Worm (Caenorhabditis elegans) whole organism, L4 larva: ENCODE measurements around the gene slc-17.9.

Source experiments
- F26F4.8 ChIP-seq: fragments of 200-800 bp; sonication (Bioruptor generic); conservative IDR thresholded peaks from 2 replicates; pipeline ENCODE4 v1.3.6; 2022; ENCODE audit warnings: missing genetic modification characterization, missing compliant biosample characterization
- T26A8.4 ChIP-seq: fragments of 200-800 bp; sonication (Bioruptor generic); IDR thresholded peaks from 2 replicates; pipeline ENCODE4 v1.3.6; 2022; ENCODE audit warnings: missing genetic modification characterization, missing compliant biosample characterization
- Y48G9A.11 ChIP-seq: fragments of 200-800 bp; sonication (Bioruptor generic); IDR thresholded peaks from 2 replicates; pipeline ENCODE4 v1.3.6; 2022; ENCODE audit warnings: missing genetic modification reagents, missing genetic modification characterization, missing compliant biosample characterization
- aha-1 ChIP-seq: fragments of 150-350 bp; peaks from one replicate; lab custom pipeline; 2014; ENCODE audit warnings: missing biosample characterization, missing genetic modification characterization
- ceh-44 ChIP-seq: fragments of 200-800 bp; sonication (Bioruptor generic); IDR thresholded peaks from 2 replicates; pipeline ENCODE4 v1.3.6; 2022; ENCODE audit warnings: missing genetic modification reagents, missing genetic modification characterization, missing compliant biosample characterization
- ceh-62 ChIP-seq: sonication (generic microtip); optimal IDR thresholded peaks from 2 replicates; lab custom pipeline; 2017; ENCODE audit warnings: missing biosample characterization, missing genetic modification characterization
- cey-2 ChIP-seq: sonication (generic microtip); optimal IDR thresholded peaks from 3 replicates; lab custom pipeline; 2017; ENCODE audit warnings: missing genetic modification characterization, mild to moderate bottlenecking, missing compliant biosample characterization, antibody characterized with exemption, borderline replicate concordance; ENCODE audit not compliant: insufficient read depth
- daf-16 ChIP-seq, 3 experiments: sonication (generic microtip); optimal IDR thresholded peaks; 2 replicates each; lab custom pipeline; 2016 to 2017; ENCODE audit warnings: missing genetic modification characterization in 3 of 3, missing genetic modification reagents in 3 of 3, mild to moderate bottlenecking in 2 of 3, missing compliant biosample characterization in 2 of 3, missing biosample characterization in 1 of 3, moderate library complexity in 1 of 3
- daf-19 ChIP-seq: fragments of 200-800 bp; sonication (Bioruptor generic); conservative IDR thresholded peaks from 2 replicates; pipeline ENCODE4 v1.3.6; 2022; ENCODE audit warnings: missing genetic modification characterization, missing compliant biosample characterization
- dmd-6 ChIP-seq: fragments of 200-800 bp; sonication (Bioruptor generic); IDR thresholded peaks from 2 replicates; pipeline ENCODE4 v1.3.6; 2022; ENCODE audit warnings: missing genetic modification reagents, missing genetic modification characterization, missing compliant biosample characterization
- dve-1 ChIP-seq: sonication (generic microtip); optimal IDR thresholded peaks from 2 replicates; lab custom pipeline; 2017; ENCODE audit warnings: antibody characterized with exemption, mild to moderate bottlenecking, missing genetic modification characterization, missing compliant biosample characterization; ENCODE audit not compliant: insufficient read depth
- hif-1 ChIP-seq, 2 experiments: sonication (generic microtip); optimal IDR thresholded peaks; 2 replicates each; lab custom pipeline; 2016 to 2017; ENCODE audit warnings: missing compliant biosample characterization in 2 of 2, missing genetic modification characterization in 2 of 2, missing genetic modification reagents in 2 of 2, missing genotype in 2 of 2, mild to moderate bottlenecking in 1 of 2
- hlh-11 ChIP-seq: fragments of 200-800 bp; sonication (Bioruptor generic); optimal IDR thresholded peaks from 2 replicates; lab custom pipeline; 2018; ENCODE audit warnings: mild to moderate bottlenecking, missing genetic modification characterization, missing compliant biosample characterization
- hlh-30 ChIP-seq: sonication (generic microtip); optimal IDR thresholded peaks from 2 replicates; lab custom pipeline; 2017; ENCODE audit warnings: antibody characterized with exemption, mild to moderate bottlenecking, missing genetic modification characterization, missing compliant biosample characterization; ENCODE audit not compliant: insufficient read depth
- hmg-1.1 ChIP-seq: fragments of 200-800 bp; sonication (Bioruptor generic); IDR thresholded peaks from 2 replicates; pipeline ENCODE4 v1.3.6; 2022; ENCODE audit warnings: missing genetic modification reagents, missing genetic modification characterization, missing compliant biosample characterization
- lim-7 ChIP-seq: fragments of 200-800 bp; sonication (Bioruptor generic); IDR thresholded peaks from 2 replicates; pipeline ENCODE4 v1.3.6; 2022; ENCODE audit warnings: missing genetic modification characterization, missing compliant biosample characterization
- lin-15B ChIP-seq: fragments of 150-350 bp; sonication (generic microtip); optimal IDR thresholded peaks from 3 replicates; lab custom pipeline; 2014; ENCODE audit warnings: missing biosample characterization, missing genetic modification characterization
- lin-38 ChIP-seq: fragments of 200-800 bp; sonication (Bioruptor generic); IDR thresholded peaks from 2 replicates; pipeline ENCODE4 v1.3.6; 2022; ENCODE audit warnings: missing genetic modification reagents, missing genetic modification characterization, missing compliant biosample characterization
- madf-5 ChIP-seq, 2 experiments: fragments of 200-800 bp; sonication (Bioruptor generic); IDR thresholded peaks; 2 replicates each; pipeline ENCODE4 v1.3.6; 2022; ENCODE audit warnings: missing compliant biosample characterization in 2 of 2, missing genetic modification characterization in 2 of 2
- mes-2 ChIP-seq: sonication (generic microtip); optimal IDR thresholded peaks from 2 replicates; lab custom pipeline; 2016; ENCODE audit warnings: missing genotype, mild to moderate bottlenecking, missing genetic modification characterization, missing compliant biosample characterization; ENCODE audit not compliant: poor library complexity, severe bottlenecking
- mxl-3 ChIP-seq: fragments of 200-800 bp; sonication (Bioruptor generic); optimal IDR thresholded peaks from 2 replicates; lab custom pipeline; 2018; ENCODE audit warnings: mild to moderate bottlenecking, missing genetic modification characterization, missing compliant biosample characterization
- nhr-10 ChIP-seq: fragments of 150-350 bp; optimal IDR thresholded peaks from 2 replicates; lab custom pipeline; 2014; ENCODE audit warnings: missing biosample characterization, missing genetic modification characterization
- nhr-111 ChIP-seq: fragments of 200-800 bp; sonication (Bioruptor generic); optimal IDR thresholded peaks from 2 replicates; lab custom pipeline; 2018; ENCODE audit warnings: mild to moderate bottlenecking, missing genetic modification characterization, missing compliant biosample characterization
- nhr-28 ChIP-seq: fragments of 150-350 bp; optimal IDR thresholded peaks from 2 replicates; lab custom pipeline; 2014; ENCODE audit warnings: missing biosample characterization, missing genetic modification characterization
- nhr-6 ChIP-seq: fragments of 150-350 bp; optimal IDR thresholded peaks from 2 replicates; lab custom pipeline; 2014; ENCODE audit warnings: missing biosample characterization, missing genetic modification characterization
- nhr-77 ChIP-seq: fragments of 150-350 bp; optimal IDR thresholded peaks from 2 replicates; lab custom pipeline; 2014; ENCODE audit warnings: missing biosample characterization, missing genetic modification characterization
- pha-4 ChIP-seq, 2 experiments: fragments of 150-350 bp in 1 of 2; fragments of 200-800 bp in 1 of 2; sonication (Bioruptor generic) in 1 of 2; IDR thresholded peaks in 1 of 2; optimal IDR thresholded peaks in 1 of 2; 2 replicates each; pipeline versions ENCODE4 v1.3.6 to Lab custom; 2014 to 2022; ENCODE audit warnings: missing genetic modification characterization in 2 of 2, missing genetic modification reagents in 2 of 2, missing biosample characterization in 1 of 2, missing compliant biosample characterization in 1 of 2
- pqm-1 ChIP-seq: sonication (generic microtip); optimal IDR thresholded peaks from 2 replicates; lab custom pipeline; 2017; ENCODE audit warnings: missing biosample characterization, missing genetic modification characterization
- sdz-12 ChIP-seq: fragments of 200-800 bp; sonication (Bioruptor generic); optimal IDR thresholded peaks from 2 replicates; lab custom pipeline; 2018; ENCODE audit warnings: mild to moderate bottlenecking, missing genetic modification characterization, missing compliant biosample characterization
- set-16 ChIP-seq: fragments of 200-800 bp; sonication (Bioruptor generic); IDR thresholded peaks from 2 replicates; pipeline ENCODE4 v1.3.6; 2022; ENCODE audit warnings: missing genetic modification reagents, missing genetic modification characterization, missing compliant biosample characterization
- snpc-1.2 ChIP-seq: fragments of 200-800 bp; sonication (Bioruptor generic); IDR thresholded peaks from 2 replicates; pipeline ENCODE4 v1.3.6; 2022; ENCODE audit warnings: missing genetic modification reagents, missing genetic modification characterization, missing compliant biosample characterization
- spr-3 ChIP-seq: fragments of 200-800 bp; sonication (Bioruptor generic); optimal IDR thresholded peaks from 2 replicates; lab custom pipeline; 2018; ENCODE audit warnings: mild to moderate bottlenecking, missing genetic modification characterization, missing compliant biosample characterization
- tra-1 ChIP-seq: fragments of 200-800 bp; sonication (Bioruptor generic); IDR thresholded peaks from 2 replicates; pipeline ENCODE4 v1.3.6; 2022; ENCODE audit warnings: missing genetic modification reagents, missing genetic modification characterization, missing compliant biosample characterization
- unc-130 ChIP-seq: sonication (generic microtip); optimal IDR thresholded peaks from 2 replicates; lab custom pipeline; 2016; ENCODE audit warnings: missing genetic modification reagents, missing genetic modification characterization, missing compliant biosample characterization
- zag-1 ChIP-seq: fragments of 150-350 bp; optimal IDR thresholded peaks from 2 replicates; lab custom pipeline; 2014; ENCODE audit warnings: missing biosample characterization, missing genetic modification characterization
- zfp-2 ChIP-seq: sonication (generic microtip); optimal IDR thresholded peaks from 2 replicates; lab custom pipeline; 2016; ENCODE audit warnings: mild to moderate bottlenecking, missing genetic modification characterization, missing compliant biosample characterization
- zip-11 ChIP-seq: fragments of 200-800 bp; sonication (Bioruptor generic); IDR thresholded peaks from 2 replicates; pipeline ENCODE4 v1.3.6; 2022; ENCODE audit warnings: missing genetic modification characterization, missing compliant biosample characterization
- zip-2 ChIP-seq: fragments of 150-350 bp; optimal IDR thresholded peaks from 2 replicates; lab custom pipeline; 2014; ENCODE audit warnings: missing biosample characterization, missing genetic modification characterization

Gene slc-17.9

DNA sequence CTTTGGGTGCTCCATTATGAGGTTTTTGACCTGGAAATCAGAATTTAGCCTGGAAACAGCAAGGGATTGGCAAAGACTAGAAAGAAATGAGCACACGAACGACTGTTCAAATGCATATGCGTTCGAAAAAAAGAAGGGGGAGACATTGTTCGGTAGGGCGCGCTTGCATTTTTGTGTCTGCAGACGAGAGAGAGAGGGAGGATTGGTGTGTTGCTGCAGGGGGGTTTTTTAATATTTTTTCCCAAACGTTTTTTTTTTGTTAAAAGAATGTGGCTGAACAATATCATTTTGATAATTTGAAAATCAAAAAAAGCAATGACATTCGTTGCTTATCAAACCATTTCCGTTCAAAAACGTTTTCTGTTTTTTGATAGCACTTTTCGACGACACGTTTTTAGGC lies 9.6 kb upstream of the slc-17.9 start, which contains the start of gene T09B9.4:
T09B9.4 (minus strand) TSS at position 30 of the 400 bp plus-strand sequence.
- TF ChIP-seq madf-5 (GFP tag; IDR thresholded peaks at IDR 0.05; lab: Robert Waterston, UW) (no peak), tra-1 (no peak), daf-16 (GFP tag; optimal IDR thresholded peaks at IDR 0.05; lab: Kevin White, UChicago) (no peak), daf-16 (tag; optimal IDR thresholded peaks at IDR 0.05; lab: Kevin White, UChicago) (peak; percentile 21), hif-1 (tag; optimal IDR thresholded peaks at IDR 0.05; lab: Kevin White, UChicago) (no peak), dmd-6 (peak; percentile 31; the same call in 1 of the 2 replicates), lin-38 (GFP tag; lab: Robert Waterston, UW) (peak; percentile 89), aha-1 (no peak), Y48G9A.11 (no peak), hlh-30 (tag; lab: Kevin White, UChicago) (peak; percentile 50), dve-1 (peak; percentile 23), nhr-77 (tag; lab: Kevin White, UChicago) (no peak), pqm-1 (tag; lab: Kevin White, UChicago) (peak; percentile 44), nhr-6 (tag; lab: Kevin White, UChicago) (peak; percentile 20), pha-4 (GFP tag; IDR thresholded peaks at IDR 0.05; lab: Robert Waterston, UW) (no peak), pha-4 (tag; optimal IDR thresholded peaks at IDR 0.05; lab: Kevin White, UChicago) (peak; percentile 32), zfp-2 (tag; lab: Kevin White, UChicago) (no peak), set-16 (GFP tag; lab: Robert Waterston, UW) (no peak), zip-11 (no peak), unc-130 (GFP tag; lab: Kevin White, UChicago) (no peak), ceh-62 (tag; lab: Kevin White, UChicago) (no peak), mxl-3 (GFP tag; lab: Kevin White, UChicago) (no peak), daf-19 (no peak), sdz-12 (GFP tag; lab: Kevin White, UChicago) (no peak), hmg-1.1 (0 out of 2 replicates have a peak, but pooled peaks have one; percentile 36), ceh-44 (no peak), snpc-1.2 (GFP tag; lab: Robert Waterston, UW) (no peak), zag-1 (tag; lab: Kevin White, UChicago) (no peak), F26F4.8 (no peak), spr-3 (no peak), cey-2 (no peak), T26A8.4 (GFP tag; lab: Robert Waterston, UW) (no peak), nhr-28 (peak; percentile 8), zip-2 (no peak), mes-2 (tag; lab: Kevin White, UChicago) (no peak), hlh-11 (tag; lab: Kevin White, UChicago) (peak; percentile 31)

DNA sequence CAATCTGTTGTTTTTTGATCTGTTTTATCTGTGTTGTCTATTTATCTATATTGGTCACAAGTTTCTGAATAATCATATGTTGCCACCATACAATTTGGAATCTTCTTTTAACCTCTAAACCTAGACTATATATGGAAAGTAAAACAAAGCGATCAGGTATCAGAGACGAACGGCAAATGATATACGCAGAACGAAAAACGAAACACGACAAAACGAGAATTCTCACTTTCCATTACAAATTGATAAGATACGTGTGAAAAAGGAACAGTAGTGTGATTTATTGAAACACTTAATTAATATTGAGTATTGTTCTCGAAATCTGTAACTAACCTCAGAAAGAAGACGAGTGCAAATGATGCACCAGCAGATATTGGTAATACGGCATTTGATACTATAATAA lies 819 bp downstream of the slc-17.9 start:
- TF ChIP-seq lin-38 (GFP tag; lab: Robert Waterston, UW), result no peak
- no peak for TF ChIP-seq nhr-10
- TF ChIP-seq zip-11, result no peak
- peak; percentile 36 for TF ChIP-seq hlh-30 (tag; lab: Kevin White, UChicago)
- no peak for TF ChIP-seq lim-7 (GFP tag; lab: Robert Waterston, UW)

DNA sequence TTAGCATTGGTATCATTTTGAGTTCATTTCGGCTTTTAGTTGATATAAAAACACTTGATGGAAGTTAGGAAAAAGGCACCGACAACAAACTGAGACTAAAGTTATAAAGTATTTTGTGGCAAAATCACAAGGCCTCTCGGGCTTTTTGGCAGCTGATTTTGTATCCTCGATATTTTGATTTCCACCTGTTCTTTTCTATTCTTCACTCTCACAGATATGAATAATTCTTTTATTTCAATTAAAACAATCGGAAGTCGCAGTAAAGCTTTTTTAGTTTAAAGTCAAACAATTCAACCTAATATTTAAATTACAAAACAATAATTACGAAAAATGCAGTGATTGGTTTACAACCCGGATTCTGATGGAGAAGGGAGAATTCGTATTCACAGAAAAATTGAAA lies 3.5 kb downstream of the slc-17.9 start, which contains the start of gene T09B9.3:
T09B9.3 (minus strand) TSS at position 101 of the 400 bp plus-strand sequence.
- TF ChIP-seq daf-16 (GFP tag; optimal IDR thresholded peaks at IDR 0.05; lab: Kevin White, UChicago) (no peak), daf-16 (tag; optimal IDR thresholded peaks at IDR 0.05; lab: Kevin White, UChicago) (no peak), spr-3 (no peak), lin-15B (tag; lab: Kevin White, UChicago) (no peak), nhr-111 (GFP tag; lab: Kevin White, UChicago) (no peak), unc-130 (GFP tag; lab: Kevin White, UChicago) (no peak)
